Fruit fly (Drosophila melanogaster): ENCODE data around the gene Lk6.

Gene Lk6

DNA sequence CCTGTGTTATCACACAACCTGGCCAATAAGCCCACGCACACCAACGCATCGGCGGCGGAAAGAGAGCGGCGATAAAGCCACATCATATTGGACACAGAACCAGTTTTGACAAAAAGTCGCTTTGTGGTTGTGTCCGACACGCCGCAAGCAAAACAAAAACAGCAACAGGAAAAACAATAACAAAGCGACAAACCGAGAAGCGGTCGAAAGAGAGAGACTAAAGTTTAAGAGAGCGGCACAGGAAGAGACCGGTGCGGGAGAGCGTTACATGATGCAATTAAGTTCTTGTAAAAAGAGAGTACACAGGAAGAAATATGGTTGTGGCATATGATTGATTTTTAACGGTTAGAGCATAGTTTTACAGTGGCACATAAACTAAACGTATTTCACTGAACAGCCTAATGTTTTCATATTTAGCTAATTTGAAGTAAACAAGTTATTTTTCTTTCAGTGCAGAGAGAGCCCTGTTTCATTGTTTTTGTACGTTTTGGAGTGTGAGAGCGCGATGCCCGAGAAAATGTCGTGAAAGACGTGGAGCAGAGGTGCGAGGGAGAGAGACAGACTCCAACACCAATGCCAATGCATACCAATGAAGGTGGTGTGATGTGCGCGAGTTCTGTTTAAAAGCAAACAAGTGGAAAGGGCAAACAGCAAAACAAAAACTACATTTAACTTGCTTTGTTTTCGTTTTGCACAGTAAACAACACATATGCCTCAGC is 3.4 kb downstream of the Lk6 start (continued):
- TF ChIP-seq CG15269 (tag; optimal IDR thresholded peaks at IDR 0.05) (peak; percentile 100), CG12659 (GFP tag; optimal IDR thresholded peaks at IDR 0.05) (peak; percentile 100), Doc2 (GFP tag; IDR thresholded peaks at IDR 0.05) (no peak), CG16863 (GFP tag; optimal IDR thresholded peaks at IDR 0.05) (peak; percentile 100), odd (GFP tag; optimal IDR thresholded peaks at IDR 0.05) (peak; percentile 100), CG11723 (GFP tag; optimal IDR thresholded peaks at IDR 0.05) (peak; percentile 100), ara (GFP tag; IDR thresholded peaks at IDR 0.05) (no peak), HLHmδ (GFP tag; optimal IDR thresholded peaks at IDR 0.05) (peak; percentile 87), CG5953 (GFP tag; IDR thresholded peaks at IDR 0.05) (no peak), gcm (GFP tag; optimal IDR thresholded peaks at IDR 0.05) (peak; percentile 100), CrebB (tag; optimal IDR thresholded peaks at IDR 0.05) (peak; percentile 100), CG32767 (GFP tag; IDR thresholded peaks at IDR 0.05) (no peak), CG12219 (GFP tag; optimal IDR thresholded peaks at IDR 0.05) (peak; percentile 100), CG1024 (GFP tag; IDR thresholded peaks at IDR 0.05) (no peak), chinmo (GFP tag; IDR thresholded peaks at IDR 0.05; ENCODE audit: partially characterized antibody) (no peak), CG7786 (GFP tag; optimal IDR thresholded peaks at IDR 0.05) (peak; percentile 100), CG14710 (tag; optimal IDR thresholded peaks at IDR 0.05) (peak; percentile 99), CG18619 (GFP tag; optimal IDR thresholded peaks at IDR 0.05) (peak; percentile 100), CG10654 (GFP tag; optimal IDR thresholded peaks at IDR 0.05) (peak; percentile 100), Hr3 (GFP tag; optimal IDR thresholded peaks at IDR 0.05) (peak; percentile 100), Ets97D (GFP tag; optimal IDR thresholded peaks at IDR 0.05) (peak; percentile 97), Sox102F (GFP tag; optimal IDR thresholded peaks at IDR 0.05) (peak; percentile 100), nmo (GFP tag; optimal IDR thresholded peaks at IDR 0.05) (peak; percentile 100), klu (GFP tag; IDR thresholded peaks at IDR 0.05) (no peak), knrl (GFP tag; IDR thresholded peaks at IDR 0.05; ENCODE audit: partially characterized antibody) (no peak), CG3838 (GFP tag; optimal IDR thresholded peaks at IDR 0.05) (peak; percentile 99), Kr (GFP tag; optimal IDR thresholded peaks at IDR 0.05) (peak; percentile 91), sens-2 (GFP tag; IDR thresholded peaks at IDR 0.05) (no peak), chn (GFP tag; optimal IDR thresholded peaks at IDR 0.05) (peak; percentile 100), kay (GFP tag; optimal IDR thresholded peaks at IDR 0.05) (peak; percentile 100), CG12104 (GFP tag; optimal IDR thresholded peaks at IDR 0.05) (peak; percentile 100), hkb (optimal IDR thresholded peaks at IDR 0.05) (no peak), hkb (GFP tag; IDR thresholded peaks at IDR 0.05) (no peak), Lpt (GFP tag; optimal IDR thresholded peaks at IDR 0.05) (no peak), CG11560 (tag; IDR thresholded peaks at IDR 0.05) (no peak), vnd (GFP tag; IDR thresholded peaks at IDR 0.05; ENCODE audit: partially characterized antibody) (no peak), so (GFP tag; IDR thresholded peaks at IDR 0.05) (no peak), CG4360 (GFP tag; IDR thresholded peaks at IDR 0.05) (no peak), pita (GFP tag; optimal IDR thresholded peaks at IDR 0.05) (no peak), gro (GFP tag; optimal IDR thresholded peaks at IDR 0.05) (peak; percentile 100), Asciz (GFP tag; optimal IDR thresholded peaks at IDR 0.05) (peak; percentile 99), CG13894 (tag; optimal IDR thresholded peaks at IDR 0.05) (peak; percentile 100), CG17802 (tag; optimal IDR thresholded peaks at IDR 0.05) (peak; percentile 95), CG11085 (GFP tag; IDR thresholded peaks at IDR 0.05) (no peak), CG11695 (GFP tag; IDR thresholded peaks at IDR 0.05) (no peak), trem (tag; optimal IDR thresholded peaks at IDR 0.05) (peak; percentile 97), dmrt11E (tag; optimal IDR thresholded peaks at IDR 0.05) (peak; percentile 100), Atf-2 (GFP tag; optimal IDR thresholded peaks at IDR 0.05) (peak; percentile 100), NC2β (GFP tag; optimal IDR thresholded peaks at IDR 0.05) (peak; percentile 100), CG8089 (GFP tag; optimal IDR thresholded peaks at IDR 0.05) (peak; percentile 100), jigr1 (GFP tag; IDR thresholded peaks at IDR 0.05) (no peak)
